Worm (Caenorhabditis elegans) whole organism, L4 larva: Measurements from ENCODE around the gene zmp-5.

Experiments
- F26F4.8 ChIP-seq: fragments of 200-800 bp; sonication (Bioruptor generic); conservative IDR thresholded peaks from 2 replicates; pipeline ENCODE4 v1.3.6; 2022; ENCODE audit warnings: missing genetic modification characterization, missing compliant biosample characterization
- F37D6.2 ChIP-seq: sonication (generic microtip); optimal IDR thresholded peaks from 2 replicates; lab custom pipeline; 2016; ENCODE audit warnings: mild to moderate bottlenecking, missing genetic modification characterization, missing compliant biosample characterization
- F44E2.7 ChIP-seq: fragments of 200-800 bp; sonication (Bioruptor generic); IDR thresholded peaks from 2 replicates; pipeline ENCODE4 v2.1.2; 2022; ENCODE audit warnings: missing genetic modification characterization, missing compliant biosample characterization
- F49E8.2 ChIP-seq: sonication (generic microtip); optimal IDR thresholded peaks from 2 replicates; lab custom pipeline; 2016; ENCODE audit warnings: missing compliant biosample characterization, mild to moderate bottlenecking, missing genetic modification characterization, borderline replicate concordance
- T26A8.4 ChIP-seq: fragments of 200-800 bp; sonication (Bioruptor generic); IDR thresholded peaks from 2 replicates; pipeline ENCODE4 v1.3.6; 2022; ENCODE audit warnings: missing genetic modification characterization, missing compliant biosample characterization
- Y75B8A.6 ChIP-seq: fragments of 200-800 bp; sonication (Bioruptor generic); IDR thresholded peaks from 2 replicates; pipeline ENCODE4 v1.3.6; 2022; ENCODE audit warnings: missing genetic modification reagents, missing genetic modification characterization, missing compliant biosample characterization
- aha-1 ChIP-seq: fragments of 150-350 bp; peaks from one replicate; lab custom pipeline; 2014; ENCODE audit warnings: missing biosample characterization, missing genetic modification characterization
- attf-4 ChIP-seq: sonication (generic microtip); optimal IDR thresholded peaks from 3 replicates; lab custom pipeline; 2017; ENCODE audit warnings: missing biosample characterization, missing genetic modification characterization
- ceh-28 ChIP-seq: fragments of 150-350 bp; optimal IDR thresholded peaks from 2 replicates; lab custom pipeline; 2014; ENCODE audit warnings: missing biosample characterization, missing genetic modification reagents, missing genetic modification characterization
- ceh-44 ChIP-seq: fragments of 200-800 bp; sonication (Bioruptor generic); IDR thresholded peaks from 2 replicates; pipeline ENCODE4 v1.3.6; 2022; ENCODE audit warnings: missing genetic modification reagents, missing genetic modification characterization, missing compliant biosample characterization
- ceh-82 ChIP-seq: sonication (generic microtip); optimal IDR thresholded peaks from 2 replicates; lab custom pipeline; 2017; ENCODE audit warnings: missing biosample characterization, missing genetic modification characterization
- daf-12 ChIP-seq: fragments of 150-350 bp; optimal IDR thresholded peaks from 2 replicates; lab custom pipeline; 2014; ENCODE audit warnings: missing biosample characterization, missing genetic modification reagents, missing genetic modification characterization
- daf-16 ChIP-seq, 3 experiments: sonication (generic microtip); optimal IDR thresholded peaks; 2 replicates each; lab custom pipeline; 2016 to 2017; ENCODE audit warnings: missing genetic modification characterization in 3 of 3, missing genetic modification reagents in 3 of 3, mild to moderate bottlenecking in 2 of 3, missing compliant biosample characterization in 2 of 3, missing biosample characterization in 1 of 3, moderate library complexity in 1 of 3
- dmd-6 ChIP-seq: fragments of 200-800 bp; sonication (Bioruptor generic); IDR thresholded peaks from 2 replicates; pipeline ENCODE4 v1.3.6; 2022; ENCODE audit warnings: missing genetic modification reagents, missing genetic modification characterization, missing compliant biosample characterization
- dmd-9 ChIP-seq: fragments of 200-800 bp; sonication (Bioruptor generic); IDR thresholded peaks from 2 replicates; pipeline ENCODE4 v1.3.6; 2022; ENCODE audit warnings: missing genetic modification reagents, missing genetic modification characterization, missing compliant biosample characterization
- dve-1 ChIP-seq: sonication (generic microtip); optimal IDR thresholded peaks from 2 replicates; lab custom pipeline; 2017; ENCODE audit warnings: antibody characterized with exemption, mild to moderate bottlenecking, missing genetic modification characterization, missing compliant biosample characterization; ENCODE audit not compliant: insufficient read depth
- egl-27 ChIP-seq: sonication (generic microtip); optimal IDR thresholded peaks from 3 replicates; lab custom pipeline; 2017; ENCODE audit warnings: missing biosample characterization, missing genetic modification reagents, missing genetic modification characterization
- egl-43 ChIP-seq: fragments of 200-800 bp; sonication (Bioruptor generic); IDR thresholded peaks from 2 replicates; pipeline ENCODE4 v1.3.6; 2022; ENCODE audit warnings: missing genetic modification reagents, missing genetic modification characterization, missing compliant biosample characterization
- hlh-11 ChIP-seq: fragments of 200-800 bp; sonication (Bioruptor generic); optimal IDR thresholded peaks from 2 replicates; lab custom pipeline; 2018; ENCODE audit warnings: mild to moderate bottlenecking, missing genetic modification characterization, missing compliant biosample characterization
- hlh-30 ChIP-seq: sonication (generic microtip); optimal IDR thresholded peaks from 2 replicates; lab custom pipeline; 2017; ENCODE audit warnings: antibody characterized with exemption, mild to moderate bottlenecking, missing genetic modification characterization, missing compliant biosample characterization; ENCODE audit not compliant: insufficient read depth
- lin-1 ChIP-seq: fragments of 200-800 bp; sonication (Bioruptor generic); IDR thresholded peaks from 2 replicates; pipeline ENCODE4 v1.3.6; 2022; ENCODE audit warnings: missing genetic modification reagents, missing genetic modification characterization, missing compliant biosample characterization
- lsy-2 ChIP-seq, 2 experiments: fragments of 150-350 bp in 1 of 2; sonication (generic microtip) in 1 of 2; optimal IDR thresholded peaks; 2 replicates each; lab custom pipeline; 2014 to 2017; ENCODE audit warnings: missing biosample characterization in 2 of 2, missing genetic modification characterization in 2 of 2
- madf-5 ChIP-seq, 2 experiments: fragments of 200-800 bp; sonication (Bioruptor generic); IDR thresholded peaks; 2 replicates each; pipeline ENCODE4 v1.3.6; 2022; ENCODE audit warnings: missing compliant biosample characterization in 2 of 2, missing genetic modification characterization in 2 of 2
- madf-9 ChIP-seq: fragments of 200-800 bp; sonication (Bioruptor generic); conservative IDR thresholded peaks from 2 replicates; pipeline ENCODE4 v1.3.6; 2022; ENCODE audit warnings: missing genetic modification reagents, missing genetic modification characterization, missing compliant biosample characterization
- mdl-1 ChIP-seq, 2 experiments: fragments of 150-350 bp in 1 of 2; sonication (generic microtip) in 1 of 2; optimal IDR thresholded peaks; 2 replicates each; lab custom pipeline; 2014 to 2017; ENCODE audit warnings: missing biosample characterization in 2 of 2, missing genetic modification characterization in 2 of 2
- mdt-29 ChIP-seq: fragments of 200-800 bp; sonication (Bioruptor generic); IDR thresholded peaks from 2 replicates; pipeline ENCODE4 v1.3.6; 2022; ENCODE audit warnings: missing genetic modification reagents, missing genetic modification characterization, missing compliant biosample characterization
- mep-1 ChIP-seq: fragments of 150-350 bp; sonication (generic microtip); optimal IDR thresholded peaks from 3 replicates; lab custom pipeline; 2014; ENCODE audit warnings: missing biosample characterization, missing genetic modification characterization
- mes-2 ChIP-seq: sonication (generic microtip); optimal IDR thresholded peaks from 2 replicates; lab custom pipeline; 2016; ENCODE audit warnings: missing genotype, mild to moderate bottlenecking, missing genetic modification characterization, missing compliant biosample characterization; ENCODE audit not compliant: poor library complexity, severe bottlenecking
- nhr-11 ChIP-seq: fragments of 150-350 bp; optimal IDR thresholded peaks from 2 replicates; lab custom pipeline; 2014; ENCODE audit warnings: missing biosample characterization, missing genetic modification characterization
- nhr-111 ChIP-seq: fragments of 200-800 bp; sonication (Bioruptor generic); optimal IDR thresholded peaks from 2 replicates; lab custom pipeline; 2018; ENCODE audit warnings: mild to moderate bottlenecking, missing genetic modification characterization, missing compliant biosample characterization
- nhr-28 ChIP-seq: fragments of 150-350 bp; optimal IDR thresholded peaks from 2 replicates; lab custom pipeline; 2014; ENCODE audit warnings: missing biosample characterization, missing genetic modification characterization
- nhr-42 ChIP-seq: fragments of 200-800 bp; sonication (Bioruptor generic); IDR thresholded peaks from 2 replicates; pipeline ENCODE4 v1.3.6; 2022; ENCODE audit warnings: missing genetic modification characterization, missing compliant biosample characterization
- nhr-6 ChIP-seq: fragments of 150-350 bp; optimal IDR thresholded peaks from 2 replicates; lab custom pipeline; 2014; ENCODE audit warnings: missing biosample characterization, missing genetic modification characterization
- nhr-76 ChIP-seq: fragments of 150-350 bp; optimal IDR thresholded peaks from 2 replicates; lab custom pipeline; 2014; ENCODE audit warnings: missing biosample characterization, missing genetic modification characterization
- nhr-77 ChIP-seq: fragments of 150-350 bp; optimal IDR thresholded peaks from 2 replicates; lab custom pipeline; 2014; ENCODE audit warnings: missing biosample characterization, missing genetic modification characterization
- pqm-1 ChIP-seq: sonication (generic microtip); optimal IDR thresholded peaks from 2 replicates; lab custom pipeline; 2017; ENCODE audit warnings: missing biosample characterization, missing genetic modification characterization
- rbr-2 ChIP-seq: sonication (generic microtip); optimal IDR thresholded peaks from 2 replicates; lab custom pipeline; 2016; ENCODE audit warnings: missing genotype, missing genetic modification characterization, missing compliant biosample characterization
- set-16 ChIP-seq: fragments of 200-800 bp; sonication (Bioruptor generic); IDR thresholded peaks from 2 replicates; pipeline ENCODE4 v1.3.6; 2022; ENCODE audit warnings: missing genetic modification reagents, missing genetic modification characterization, missing compliant biosample characterization
- skn-1 ChIP-seq: fragments of 150-350 bp; optimal IDR thresholded peaks from 2 replicates; lab custom pipeline; 2014; ENCODE audit warnings: missing biosample characterization, missing genetic modification characterization
- spr-1 ChIP-seq: sonication (generic microtip); optimal IDR thresholded peaks from 2 replicates; lab custom pipeline; 2016; ENCODE audit warnings: mild to moderate bottlenecking, missing genetic modification characterization, missing compliant biosample characterization
- unc-130 ChIP-seq: sonication (generic microtip); optimal IDR thresholded peaks from 2 replicates; lab custom pipeline; 2016; ENCODE audit warnings: missing genetic modification reagents, missing genetic modification characterization, missing compliant biosample characterization
- unc-62 ChIP-seq, 3 experiments: fragments of 150-350 bp in 1 of 3; sonication (generic microtip); optimal IDR thresholded peaks in 2 of 3; peaks in 1 of 3; 1 replicate in 1 of 3; 2 replicates in 2 of 3; lab custom pipeline; 2014 to 2017; ENCODE audit warnings: missing biosample characterization in 3 of 3, missing genetic modification characterization in 3 of 3, missing genetic modification reagents in 3 of 3, missing genotype in 1 of 3
- zfp-3 ChIP-seq: fragments of 200-800 bp; sonication (Bioruptor generic); conservative IDR thresholded peaks from 2 replicates; pipeline ENCODE4 v1.3.6; 2022; ENCODE audit warnings: missing genetic modification reagents, missing genetic modification characterization, missing compliant biosample characterization
- ztf-7 ChIP-seq: fragments of 150-350 bp; optimal IDR thresholded peaks from 2 replicates; lab custom pipeline; 2014; ENCODE audit warnings: missing biosample characterization, missing genetic modification characterization

The zmp-5 gene

DNA sequence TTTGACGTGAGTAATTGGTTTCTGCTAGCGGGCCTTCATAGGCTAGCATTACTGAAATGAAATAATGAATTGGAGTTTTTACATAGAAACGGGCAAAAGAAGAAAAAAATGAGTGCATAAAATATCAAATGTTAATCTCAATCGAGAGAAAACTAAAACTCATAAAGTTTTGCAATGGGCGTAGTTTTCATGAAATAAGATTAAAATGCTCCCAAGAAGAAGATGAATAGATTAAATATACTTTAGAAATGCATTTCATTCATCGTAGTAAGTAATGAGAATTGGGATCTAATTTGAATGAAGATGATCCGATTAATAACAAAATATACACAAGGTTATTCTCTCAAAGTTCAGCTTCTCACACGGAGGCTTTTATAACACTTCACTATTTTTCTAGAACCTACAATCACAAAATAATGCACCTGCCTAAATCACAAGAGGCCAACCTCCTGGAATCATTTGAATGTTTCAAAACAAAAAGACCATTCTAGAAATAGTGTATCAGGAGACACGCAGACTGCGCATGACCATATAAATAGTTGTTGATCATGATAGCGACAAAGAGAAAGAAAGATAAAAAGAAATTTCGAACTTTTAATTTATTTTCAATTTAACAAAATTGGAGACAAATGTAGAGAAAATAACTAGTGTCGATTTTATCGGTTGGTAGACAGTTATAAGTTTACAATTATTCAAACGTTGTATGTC is 21.0 kb downstream of the zmp-5 start, which contains the start of gene nhr-17:
Gene nhr-17 (minus strand): TSS at position 51 of the 708 bp plus-strand sequence.
- TF ChIP-seq nhr-28 = peak; percentile 81
- peak in 1 of 2 experiments; percentile 34 for TF ChIP-seq lsy-2 (tag; optimal IDR thresholded peaks at IDR 0.05; lab: Kevin White, UChicago)
- no peak for TF ChIP-seq rbr-2 (tag; lab: Kevin White, UChicago)
- no peak for TF ChIP-seq daf-12
- peak; percentile 97 for TF ChIP-seq hlh-30 (tag; lab: Kevin White, UChicago)
- TF ChIP-seq mep-1 (tag; lab: Kevin White, UChicago) = peak; percentile 44
- no peak for TF ChIP-seq F44E2.7
- TF ChIP-seq hlh-11 = peak; percentile 60
- peak in 1 of 2 experiments; percentile 8 for TF ChIP-seq mdl-1 (tag; optimal IDR thresholded peaks at IDR 0.05; lab: Kevin White, UChicago)
- TF ChIP-seq daf-16 (GFP tag; optimal IDR thresholded peaks at IDR 0.05; lab: Kevin White, UChicago) = no peak
- TF ChIP-seq daf-16 (tag; optimal IDR thresholded peaks at IDR 0.05; lab: Kevin White, UChicago) = peak; percentile 93
- TF ChIP-seq Y75B8A.6 = 0 out of 2 replicates have a peak, but pooled peaks have one; percentile 5
- TF ChIP-seq mdt-29 (GFP tag; lab: Robert Waterston, UW) = peak; percentile 95
- TF ChIP-seq nhr-77 (tag; lab: Kevin White, UChicago) = peak; percentile 30
- TF ChIP-seq nhr-6 = no peak
- no peak for TF ChIP-seq ztf-7 (tag; lab: Kevin White, UChicago)
- 0 out of 2 replicates have a peak, but pooled peaks have one; percentile 9 for TF ChIP-seq nhr-42 (GFP tag; lab: Robert Waterston, UW)
- no peak for TF ChIP-seq egl-43 (GFP tag; lab: Robert Waterston, UW)
- peak; percentile 84 for TF ChIP-seq aha-1 (tag; lab: Kevin White, UChicago)
- peak in 1 of 2 experiments; percentile 88 for TF ChIP-seq unc-62 (GFP tag; optimal IDR thresholded peaks at IDR 0.05 in 1 of 2; lab: Kevin White, UChicago)
- TF ChIP-seq unc-62 (tag; optimal IDR thresholded peaks at IDR 0.05; lab: Kevin White, UChicago) = no peak
- TF ChIP-seq nhr-11 (tag; lab: Kevin White, UChicago) = peak; percentile 15
- TF ChIP-seq dmd-6 (GFP tag; lab: Robert Waterston, UW) = peak; percentile 47
- no peak for TF ChIP-seq nhr-76
- peak; percentile 76 for TF ChIP-seq dve-1 (tag; lab: Kevin White, UChicago)
- no peak for TF ChIP-seq F26F4.8
- no peak for TF ChIP-seq zfp-3 (GFP tag; lab: Robert Waterston, UW)
- TF ChIP-seq ceh-28 = no peak
- peak; percentile 44; the same call in 1 of the 2 replicates for TF ChIP-seq T26A8.4 (GFP tag; lab: Robert Waterston, UW)
- no peak for TF ChIP-seq madf-5 (GFP tag; IDR thresholded peaks at IDR 0.05; lab: Robert Waterston, UW)

DNA sequence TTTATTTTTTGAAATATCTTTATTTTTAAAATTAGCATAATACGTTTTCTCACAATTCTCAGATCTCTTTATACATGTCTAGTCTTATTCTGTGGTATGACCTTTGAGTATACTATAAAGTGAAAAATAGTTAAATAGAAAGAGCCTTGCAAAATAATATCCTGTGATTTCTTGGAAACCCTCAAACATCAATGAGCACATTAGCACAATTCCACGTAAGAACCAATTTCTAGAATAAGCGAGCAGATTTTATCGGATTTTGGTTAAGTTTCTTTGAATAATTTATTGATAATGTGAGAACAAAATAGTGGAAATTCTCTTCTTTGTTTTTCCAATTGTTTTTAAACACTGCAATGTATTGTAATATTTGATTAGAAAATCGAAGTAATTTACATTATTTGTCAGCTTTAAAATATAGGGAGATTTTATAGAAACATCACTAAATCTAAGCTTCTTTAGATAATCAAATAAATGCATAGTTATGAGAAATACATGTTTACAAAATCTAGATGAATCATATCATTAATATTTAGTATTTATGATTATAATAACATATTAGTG is 22.1 kb downstream of the zmp-5 start:
- TF ChIP-seq egl-27 (tag; lab: Kevin White, UChicago) (no peak), nhr-11 (tag; lab: Kevin White, UChicago) (peak; percentile 28), aha-1 (tag; lab: Kevin White, UChicago) (peak; percentile 97)

DNA sequence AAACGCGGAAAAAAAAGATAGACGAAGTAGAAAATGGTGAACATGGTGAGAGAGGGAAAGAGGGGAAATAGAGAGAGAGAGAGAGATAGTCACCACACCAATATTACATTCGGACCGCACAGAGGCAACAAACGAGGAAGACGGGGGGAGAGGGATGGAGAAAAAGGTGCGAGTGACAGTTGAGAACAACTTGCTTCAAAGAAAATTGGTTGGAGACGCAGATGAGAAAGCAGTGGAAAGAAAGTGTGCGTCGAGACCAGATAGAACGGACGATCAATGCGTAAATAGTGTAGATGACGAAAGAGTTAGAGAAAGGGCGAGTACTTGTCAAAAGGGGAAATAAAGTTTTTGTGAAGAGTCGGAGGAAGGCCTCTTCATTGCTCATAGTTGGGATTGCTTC is 23.5 kb downstream of the zmp-5 start:
- TF ChIP-seq skn-1 (tag; lab: Kevin White, UChicago) (no peak), dmd-9 (GFP tag; lab: Robert Waterston, UW) (no peak), zfp-3 (GFP tag; lab: Robert Waterston, UW) (no peak), set-16 (GFP tag; lab: Robert Waterston, UW) (peak; percentile 21; the same call in 1 of the 2 replicates), pqm-1 (tag; lab: Kevin White, UChicago) (peak; percentile 14), T26A8.4 (GFP tag; lab: Robert Waterston, UW) (no peak), Y75B8A.6 (no peak), lin-1 (GFP tag; lab: Robert Waterston, UW) (no peak), unc-130 (no peak), mes-2 (tag; lab: Kevin White, UChicago) (peak; percentile 74), ceh-44 (GFP tag; lab: Robert Waterston, UW) (no peak), hlh-11 (peak; percentile 86), madf-5 (GFP tag; IDR thresholded peaks at IDR 0.05; lab: Robert Waterston, UW) (no peak), spr-1 (peak; percentile 30), F37D6.2 (tag; lab: Kevin White, UChicago) (peak; percentile 46), ceh-82 (tag; lab: Kevin White, UChicago) (no peak), nhr-111 (no peak), F44E2.7 (no peak), F49E8.2 (no peak), unc-62 (GFP tag; optimal IDR thresholded peaks at IDR 0.05 in 1 of 2; lab: Kevin White, UChicago) (peak in 1 of 2 experiments; percentile 99), unc-62 (tag; optimal IDR thresholded peaks at IDR 0.05; lab: Kevin White, UChicago) (no peak), madf-9 (GFP tag; lab: Robert Waterston, UW) (peak; percentile 42; the same call in 1 of the 2 replicates), attf-4 (tag; lab: Kevin White, UChicago) (no peak), ceh-28 (peak; percentile 40)
